Fruit fly (Drosophila melanogaster) whole organism, pupa: Measurements from ENCODE around the gene CG14346.

Experiments
- Ets98B ChIP-seq: fragments of 200-800 bp; sonication (Bioruptor generic); IDR thresholded peaks from 2 replicates; pipeline ENCODE4 v1.3.6; 2022; ENCODE audit warnings: missing biosample characterization, missing genetic modification characterization
- gl ChIP-seq: fragments of 200-800 bp; sonication (Bioruptor generic); optimal IDR thresholded peaks from 2 replicates; lab custom pipeline; 2018; ENCODE audit warnings: missing biosample characterization, mild to moderate bottlenecking, missing genetic modification characterization

dm6 chr2L:1344071-1344470 lies 23.7 kb upstream of the CG14346 start, which contains the start of the genes CG33922 and Cdlc2:
- no peak for TF ChIP-seq Ets98B (GFP tag; lab: Robert Waterston, UW)
- TF ChIP-seq gl (tag; lab: Kevin White, UChicago), result no peak
